Fruit fly (Drosophila melanogaster): ENCODE measurements around the gene Mcr.

The Mcr gene

DNA sequence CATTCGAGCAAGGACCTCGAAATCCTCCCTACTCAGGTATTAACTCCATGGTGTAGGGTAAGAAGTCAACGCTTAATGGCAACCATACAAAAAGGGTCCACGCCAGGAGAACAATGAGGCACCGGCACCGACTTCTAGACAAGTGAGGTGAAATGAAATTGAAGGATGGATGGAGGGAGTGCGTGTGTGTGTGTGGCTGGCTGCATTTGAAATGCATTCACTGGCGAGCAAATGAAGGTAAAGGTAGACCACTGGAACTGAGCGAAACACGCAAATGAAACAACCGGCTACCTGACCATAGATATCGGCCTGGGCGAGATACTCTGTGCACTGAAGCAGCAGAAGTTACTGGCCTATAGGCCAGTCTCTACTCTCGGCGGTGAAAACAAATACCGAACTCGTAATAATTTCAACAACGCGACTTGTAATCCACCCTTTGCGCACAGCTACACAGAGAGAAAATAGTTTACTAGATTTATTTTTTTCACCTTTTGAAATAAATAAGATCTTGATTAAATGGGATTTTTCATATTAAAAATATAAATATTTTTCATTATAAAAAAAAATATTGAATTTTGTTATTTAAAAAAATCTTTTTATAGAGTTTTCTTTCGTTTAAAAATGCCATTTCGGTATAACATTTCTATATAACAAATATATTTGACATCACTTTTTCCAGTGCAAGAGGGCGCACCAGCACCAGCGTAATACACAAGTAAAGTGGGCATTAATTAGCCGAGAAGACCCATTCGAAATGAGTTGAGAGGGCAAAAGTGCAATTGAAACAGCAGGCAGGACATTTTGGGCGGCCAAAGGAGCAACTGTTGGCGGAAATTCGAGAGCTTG, 919 bp downstream of the Mcr start (continued):
- TF ChIP-seq Tbp (GFP tag; optimal IDR thresholded peaks at IDR 0.05) (no peak), CG30431 (GFP tag; optimal IDR thresholded peaks at IDR 0.05) (peak; percentile 81), CG7987 (GFP tag; optimal IDR thresholded peaks at IDR 0.05) (no peak), cas (GFP tag; IDR thresholded peaks at IDR 0.05) (no peak), CG17361 (GFP tag; IDR thresholded peaks at IDR 0.05) (peak; percentile 90), oc (tag; optimal IDR thresholded peaks at IDR 0.05) (peak; percentile 82), Oaz (GFP tag; IDR thresholded peaks at IDR 0.05) (peak; percentile 48; the same call in 1 of the 2 replicates), CG17186 (GFP tag; optimal IDR thresholded peaks at IDR 0.05) (no peak), CG1603 (tag; optimal IDR thresholded peaks at IDR 0.05) (peak; percentile 14), ftz-f1 (GFP tag; optimal IDR thresholded peaks at IDR 0.05) (no peak), CG1233 (GFP tag; optimal IDR thresholded peaks at IDR 0.05) (peak; percentile 50), CG13123 (GFP tag; optimal IDR thresholded peaks at IDR 0.05) (peak; percentile 63), Gsc (GFP tag; IDR thresholded peaks at IDR 0.05) (no peak), klu (GFP tag; IDR thresholded peaks at IDR 0.05) (peak; percentile 85), tap (tag; optimal IDR thresholded peaks at IDR 0.05) (no peak), zfh2 (GFP tag; optimal IDR thresholded peaks at IDR 0.05) (peak; percentile 26), NFAT (GFP tag; IDR thresholded peaks at IDR 0.05) (no peak), kah (GFP tag; optimal IDR thresholded peaks at IDR 0.05) (no peak), sug (tag; optimal IDR thresholded peaks at IDR 0.05) (no peak), cato (GFP tag; optimal IDR thresholded peaks at IDR 0.05; ENCODE audit: borderline replicate concordance) (peak; percentile 79), chn (GFP tag; optimal IDR thresholded peaks at IDR 0.05) (peak; percentile 26), dm (GFP tag; optimal IDR thresholded peaks at IDR 0.05) (no peak), CG14667 (GFP tag; IDR thresholded peaks at IDR 0.05) (0 out of 2 replicates have a peak, but pooled peaks have one; percentile 17), hb (GFP tag; IDR thresholded peaks at IDR 0.05; ENCODE audit: partially characterized antibody) (no peak), kay (GFP tag; optimal IDR thresholded peaks at IDR 0.05) (peak; percentile 46), CG15601 (tag; optimal IDR thresholded peaks at IDR 0.05) (peak; percentile 69), pb (GFP tag; optimal IDR thresholded peaks at IDR 0.05) (no peak), Usf (GFP tag; optimal IDR thresholded peaks at IDR 0.05) (peak; percentile 60), Med (GFP tag) (peak; percentile 71), CG7786 (GFP tag; optimal IDR thresholded peaks at IDR 0.05) (peak; percentile 9), her (GFP tag; optimal IDR thresholded peaks at IDR 0.05) (no peak), CG18476 (GFP tag; optimal IDR thresholded peaks at IDR 0.05) (no peak), pros (GFP tag; optimal IDR thresholded peaks at IDR 0.05) (peak; percentile 69), br (optimal IDR thresholded peaks at IDR 0.05) (no peak), ewg (GFP tag; optimal IDR thresholded peaks at IDR 0.05) (peak; percentile 76), tx (GFP tag; optimal IDR thresholded peaks at IDR 0.05) (peak; percentile 5), CG12769 (tag; optimal IDR thresholded peaks at IDR 0.05) (no peak), wdn (GFP tag; IDR thresholded peaks at IDR 0.05) (peak; percentile 70; the same call in 1 of the 2 replicates), gem (tag; optimal IDR thresholded peaks at IDR 0.05) (peak; percentile 94), B-H1 (GFP tag; IDR thresholded peaks at IDR 0.05) (no peak; the same call in 2 of the 3 replicates), CG6689 (GFP tag; IDR thresholded peaks at IDR 0.05) (peak; percentile 65), Abd-B (GFP tag; optimal IDR thresholded peaks at IDR 0.05) (peak; percentile 71), org-1 (GFP tag; optimal IDR thresholded peaks at IDR 0.05) (peak; percentile 73), CG1024 (GFP tag; IDR thresholded peaks at IDR 0.05) (peak; percentile 74; the same call in 1 of the 2 replicates), onecut (GFP tag; IDR thresholded peaks at IDR 0.05) (peak; percentile 83; the same call in 1 of the 2 replicates), CG5245 (GFP tag; optimal IDR thresholded peaks at IDR 0.05) (peak; percentile 1), CG11504 (tag; optimal IDR thresholded peaks at IDR 0.05) (peak; percentile 91), gfzf (GFP tag; optimal IDR thresholded peaks at IDR 0.05) (no peak), danr (GFP tag; IDR thresholded peaks at IDR 0.05) (no peak; the same call in none of the 2 replicates), gsb (GFP tag; IDR thresholded peaks at IDR 0.05) (no peak)
